Worm (Caenorhabditis elegans) whole organism, L1 larva: ENCODE measurements around the gene rpac-19.

Source experiments
- blmp-1 ChIP-seq: fragments of 150-350 bp; optimal IDR thresholded peaks from 2 replicates; lab custom pipeline; 2014; ENCODE audit warnings: missing biosample characterization, missing genetic modification characterization
- ceh-82 ChIP-seq, 3 experiments: fragments of 150-350 bp in 1 of 3; sonication (generic microtip) in 2 of 3; optimal IDR thresholded peaks; 2 replicates each; lab custom pipeline; 2014 to 2017; ENCODE audit warnings: missing biosample characterization in 3 of 3, missing genetic modification characterization in 3 of 3
- dpl-1 ChIP-seq, 3 experiments: fragments of 150-350 bp in 2 of 3; sonication (generic microtip) in 1 of 3; optimal IDR thresholded peaks; 2 replicates each; lab custom pipeline; 2014 to 2017; ENCODE audit warnings: missing biosample characterization in 3 of 3, missing genetic modification characterization in 3 of 3, missing genetic modification reagents in 3 of 3
- egl-27 ChIP-seq, 2 experiments: fragments of 150-350 bp in 1 of 2; sonication (generic microtip); optimal IDR thresholded peaks; 3 replicates each; lab custom pipeline; 2017 to 2018; ENCODE audit warnings: missing biosample characterization in 2 of 2, missing genetic modification characterization in 2 of 2, missing genetic modification reagents in 2 of 2
- nhr-11 ChIP-seq: fragments of 150-350 bp; optimal IDR thresholded peaks from 2 replicates; lab custom pipeline; 2014; ENCODE audit warnings: missing biosample characterization, missing genetic modification characterization
- nhr-90 ChIP-seq: sonication (generic microtip); optimal IDR thresholded peaks from 2 replicates; lab custom pipeline; 2016; ENCODE audit warnings: mild to moderate bottlenecking, missing genetic modification characterization, missing compliant biosample characterization; ENCODE audit not compliant: poor library complexity

DNA sequence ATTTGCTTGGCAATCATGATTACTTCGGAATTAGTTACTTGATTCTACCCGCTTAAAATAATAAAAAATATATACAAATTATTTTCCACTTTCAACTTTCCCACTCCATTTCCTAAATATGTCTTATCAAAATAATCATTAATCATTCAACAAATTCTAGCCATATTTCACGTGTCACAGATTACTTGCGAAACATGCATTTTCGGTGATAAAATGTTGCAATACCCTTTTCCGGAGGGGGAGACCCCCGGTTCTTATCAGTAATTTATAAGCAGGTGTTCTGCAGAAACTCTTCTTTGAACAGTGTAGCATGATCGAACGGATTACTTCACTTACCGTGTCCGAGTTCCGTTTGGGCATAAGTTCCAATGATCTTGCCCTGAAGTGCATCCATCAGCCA, 39.5 kb downstream of the rpac-19 start:
- TF ChIP-seq dpl-1 (GFP tag; optimal IDR thresholded peaks at IDR 0.05; lab: Kevin White, UChicago) (no peak), nhr-11 (tag; lab: Kevin White, UChicago) (no peak), blmp-1 (tag; lab: Kevin White, UChicago) (no peak), nhr-90 (no peak), egl-27 (tag; optimal IDR thresholded peaks at IDR 0.05; lab: Kevin White, UChicago) (no peak), ceh-82 (tag; optimal IDR thresholded peaks at IDR 0.05; lab: Kevin White, UChicago) (no peak)
